Worm (Caenorhabditis elegans) whole organism, dauer: ENCODE data around the gene Y55D5A.1.

ENCODE experiments used
- unc-62 ChIP-seq: sonication (generic microtip); optimal IDR thresholded peaks from 2 replicates; lab custom pipeline; 2017; ENCODE audit warnings: missing biosample characterization, missing genetic modification reagents, missing genetic modification characterization

Y55D5A.1 gene

ce11 chrIII:2982109-2982508, at the start of gene Y55D5A.1:
Gene Y55D5A.1, plus strand, starts transcription at chrIII:2982409.
- no peak for TF ChIP-seq unc-62 (GFP tag; lab: Kevin White, UChicago)

ce11 chrIII:2937780-2938179, 44.4 kb upstream of the Y55D5A.1 start:
- TF ChIP-seq unc-62 (GFP tag; lab: Kevin White, UChicago) = no peak

- no peak for TF ChIP-seq unc-62 (GFP tag; lab: Kevin White, UChicago)
These were observed 40.6 kb upstream of the Y55D5A.1 start for ce11 chrIII:2941578-2941977.

ce11 chrIII:2943995-2944394, 38.2 kb upstream of the Y55D5A.1 start, which contains the start of gene R10F2.6:
Gene R10F2.6, minus strand, starts transcription at chrIII:2944095.
- no peak for TF ChIP-seq unc-62 (GFP tag; lab: Kevin White, UChicago)

ce11 chrIII:2946101-2946500, 36.1 kb upstream of the Y55D5A.1 start, which contains the start of gene H05C05.4:
Gene H05C05.4, minus strand, starts transcription at chrIII:2946201.
- TF ChIP-seq unc-62 (GFP tag; lab: Kevin White, UChicago) = no peak

ce11 chrIII:2946626-2947168, 35.5 kb upstream of the Y55D5A.1 start, which contains the start of gene H05C05.1:
Gene H05C05.1, plus strand, starts transcription at chrIII:2947118.
- TF ChIP-seq unc-62 (GFP tag; lab: Kevin White, UChicago) = no peak

ce11 chrIII:2947251-2947650, 35.0 kb upstream of the Y55D5A.1 start:
- no peak for TF ChIP-seq unc-62 (GFP tag; lab: Kevin White, UChicago)

ce11 chrIII:2948310-2948961, 33.8 kb upstream of the Y55D5A.1 start:
- TF ChIP-seq unc-62 (GFP tag; lab: Kevin White, UChicago) = no peak

- TF ChIP-seq unc-62 (GFP tag; lab: Kevin White, UChicago) = no peak
These were observed 29.8 kb upstream of the Y55D5A.1 start for ce11 chrIII:2952437-2952836.

- TF ChIP-seq unc-62 (GFP tag; lab: Kevin White, UChicago) = no peak
These were observed 20.4 kb upstream of the Y55D5A.1 start for ce11 chrIII:2961840-2962239.

ce11 chrIII:2965534-2965933, 16.7 kb upstream of the Y55D5A.1 start, which contains the start of gene H05C05.2:
Gene H05C05.2, minus strand, starts transcription at chrIII:2965634.
- TF ChIP-seq unc-62 (GFP tag; lab: Kevin White, UChicago) = no peak

ce11 chrIII:2966462-2966861, 15.7 kb upstream of the Y55D5A.1 start:
- no peak for TF ChIP-seq unc-62 (GFP tag; lab: Kevin White, UChicago)

- no peak for TF ChIP-seq unc-62 (GFP tag; lab: Kevin White, UChicago)
These were observed 12.0 kb upstream of the Y55D5A.1 start for ce11 chrIII:2970251-2970650.

ce11 chrIII:2972977-2973376, 9.2 kb upstream of the Y55D5A.1 start:
- no peak for TF ChIP-seq unc-62 (GFP tag; lab: Kevin White, UChicago)

ce11 chrIII:2975689-2976088, 6.5 kb upstream of the Y55D5A.1 start, which contains the start of gene Y55D5A.3:
Gene Y55D5A.3, minus strand, starts transcription at chrIII:2975789.
- no peak for TF ChIP-seq unc-62 (GFP tag; lab: Kevin White, UChicago)

ce11 chrIII:2976176-2976575, 6.0 kb upstream of the Y55D5A.1 start:
- TF ChIP-seq unc-62 (GFP tag; lab: Kevin White, UChicago) = no peak

ce11 chrIII:2980927-2981326, 1.3 kb upstream of the Y55D5A.1 start:
- no peak for TF ChIP-seq unc-62 (GFP tag; lab: Kevin White, UChicago)
